Fruit fly (Drosophila melanogaster) whole organism, embryonic: ENCODE results near the gene Sec8.
A peak's percentile ranks its signal among the peaks of the same experiment; 100 is the strongest.

ENCODE experiments used
- Abd-B ChIP-seq: fragments of 200-800 bp; sonication (Bioruptor generic); optimal IDR thresholded peaks from 2 replicates; lab custom pipeline; 2018; ENCODE audit warnings: missing biosample characterization, mild to moderate bottlenecking, missing genetic modification characterization, moderate library complexity
- CG10462 ChIP-seq: fragments of 200-800 bp; sonication (Bioruptor generic); optimal IDR thresholded peaks from 2 replicates; lab custom pipeline; 2016; ENCODE audit warnings: missing biosample characterization, missing genetic modification characterization
- CG14965 ChIP-seq: fragments of 200-800 bp; sonication (Bioruptor generic); optimal IDR thresholded peaks from 2 replicates; lab custom pipeline; 2016; ENCODE audit warnings: missing biosample characterization, missing genetic modification characterization, borderline replicate concordance
- CG15073 ChIP-seq: fragments of 200-800 bp; sonication (Bioruptor generic); optimal IDR thresholded peaks from 2 replicates; lab custom pipeline; 2016; ENCODE audit warnings: missing biosample characterization, missing genetic modification characterization
- CG1602 ChIP-seq: fragments of 200-800 bp; sonication (Bioruptor generic); optimal IDR thresholded peaks from 3 replicates; lab custom pipeline; 2016; ENCODE audit warnings: missing biosample characterization, missing genetic modification characterization
- CG17186 ChIP-seq: fragments of 200-800 bp; sonication (Bioruptor generic); optimal IDR thresholded peaks from 3 replicates; lab custom pipeline; 2017; ENCODE audit warnings: missing biosample characterization, missing genetic modification reagents, missing genetic modification characterization
- CG18619 ChIP-seq: fragments of 200-800 bp; sonication (Bioruptor generic); optimal IDR thresholded peaks from 3 replicates; lab custom pipeline; 2017; ENCODE audit warnings: missing biosample characterization, mild to moderate bottlenecking, missing genetic modification characterization
- CG2889 ChIP-seq: fragments of 200-800 bp; sonication (Bioruptor generic); IDR thresholded peaks from 3 replicates; pipeline ENCODE4 v1.3.6; 2022; ENCODE audit warnings: missing biosample characterization, missing genetic modification characterization
- CG31441 ChIP-seq: fragments of 200-800 bp; sonication (Bioruptor generic); IDR thresholded peaks from 2 replicates; pipeline ENCODE4 v1.3.6; 2022; ENCODE audit warnings: missing biosample characterization, missing genetic modification characterization
- CG33213 ChIP-seq: fragments of 200-800 bp; sonication (Bioruptor generic); optimal IDR thresholded peaks from 3 replicates; lab custom pipeline; 2016; ENCODE audit warnings: missing biosample characterization, missing genetic modification characterization
- CG3847 ChIP-seq: fragments of 200-800 bp; sonication (Bioruptor generic); IDR thresholded peaks from 2 replicates; pipeline ENCODE4 v1.3.6; 2022; ENCODE audit warnings: missing biosample characterization, missing genetic modification characterization
- CG4424 ChIP-seq: fragments of 200-800 bp; sonication (Bioruptor generic); optimal IDR thresholded peaks from 3 replicates; lab custom pipeline; 2016; ENCODE audit warnings: missing biosample characterization, missing genetic modification characterization
- CG4820 ChIP-seq: fragments of 200-800 bp; sonication (Bioruptor generic); optimal IDR thresholded peaks from 3 replicates; lab custom pipeline; 2016; ENCODE audit warnings: missing biosample characterization, missing genetic modification characterization
- CG6689 ChIP-seq: fragments of 200-800 bp; sonication (Bioruptor generic); IDR thresholded peaks from 2 replicates; pipeline ENCODE4 v1.3.6; 2022; ENCODE audit warnings: missing biosample characterization, missing genetic modification characterization
- CG9437 ChIP-seq: fragments of 200-800 bp; sonication (Bioruptor generic); optimal IDR thresholded peaks from 2 replicates; lab custom pipeline; 2018; ENCODE audit warnings: missing biosample characterization, mild to moderate bottlenecking, missing genetic modification characterization
- CG9609 ChIP-seq: fragments of 200-800 bp; sonication (Bioruptor generic); optimal IDR thresholded peaks from 3 replicates; lab custom pipeline; 2016; ENCODE audit warnings: missing biosample characterization, missing genetic modification characterization
- CHES-1-like ChIP-seq: fragments of 200-800 bp; sonication (Bioruptor generic); optimal IDR thresholded peaks from 2 replicates; lab custom pipeline; 2016; ENCODE audit warnings: missing biosample characterization, missing genetic modification characterization
- Dbx ChIP-seq: fragments of 200-800 bp; sonication (Bioruptor generic); IDR thresholded peaks from 3 replicates; pipeline ENCODE4 v1.3.6; 2022; ENCODE audit warnings: missing biosample characterization, missing genetic modification characterization
- Doc2 ChIP-seq: fragments of 200-800 bp; sonication (Bioruptor generic); IDR thresholded peaks from 2 replicates; pipeline ENCODE4 v1.3.6; 2022; ENCODE audit warnings: missing biosample characterization, missing genetic modification characterization
- Doc3 ChIP-seq: fragments of 200-800 bp; sonication (Bioruptor generic); IDR thresholded peaks from 3 replicates; pipeline ENCODE4 v1.3.6; 2022; ENCODE audit warnings: missing biosample characterization, missing genetic modification characterization; ENCODE audit not compliant: partially characterized antibody
- Ets97D ChIP-seq: fragments of 200-800 bp; sonication (Bioruptor generic); optimal IDR thresholded peaks from 3 replicates; lab custom pipeline; 2016; ENCODE audit warnings: missing biosample characterization, missing genetic modification characterization
- Gsc ChIP-seq: fragments of 200-800 bp; sonication (Bioruptor generic); IDR thresholded peaks from 2 replicates; pipeline ENCODE4 v1.3.6; 2022; ENCODE audit warnings: missing biosample characterization, missing genetic modification characterization
- HLH54F ChIP-seq: fragments of 200-800 bp; sonication (Bioruptor generic); optimal IDR thresholded peaks from 3 replicates; lab custom pipeline; 2016; ENCODE audit warnings: missing biosample characterization, missing genetic modification characterization
- HLHmδ ChIP-seq: fragments of 200-800 bp; sonication (Bioruptor generic); optimal IDR thresholded peaks from 2 replicates; lab custom pipeline; 2018; ENCODE audit warnings: missing biosample characterization, mild to moderate bottlenecking, missing genetic modification characterization, moderate library complexity
- Hand ChIP-seq: fragments of 200-800 bp; sonication (Bioruptor generic); optimal IDR thresholded peaks from 2 replicates; lab custom pipeline; 2017; ENCODE audit warnings: mild to moderate bottlenecking, missing biosample characterization, missing genetic modification reagents, missing genetic modification characterization
- Jarid2 ChIP-seq: fragments of 200-800 bp; sonication (Bioruptor generic); optimal IDR thresholded peaks from 3 replicates; lab custom pipeline; 2017; ENCODE audit warnings: mild to moderate bottlenecking, missing biosample characterization, missing genetic modification reagents, missing genetic modification characterization
- Nf-YA ChIP-seq: fragments of 200-800 bp; sonication (Bioruptor generic); IDR thresholded peaks from 2 replicates; pipeline ENCODE4 v1.3.6; 2022; ENCODE audit warnings: missing biosample characterization, missing genetic modification characterization
- Trl ChIP-seq, 3 experiments: fragments of >200 bp in 2 of 3; fragments of 200-800 bp in 1 of 3; sonication (Bioruptor generic) in 1 of 3; optimal IDR thresholded peaks; 2 replicates in 1 of 3; 3 replicates in 2 of 3; lab custom pipeline; 2016 to 2017; ENCODE audit warnings: missing biosample characterization in 1 of 3, missing genetic modification characterization in 1 of 3
- Xbp1 ChIP-seq: fragments of 200-800 bp; sonication (Bioruptor generic); optimal IDR thresholded peaks from 3 replicates; lab custom pipeline; 2016; ENCODE audit warnings: missing biosample characterization, mild to moderate bottlenecking, missing genetic modification characterization
- YL-1 ChIP-seq: fragments of 200-800 bp; sonication (Bioruptor generic); optimal IDR thresholded peaks from 3 replicates; lab custom pipeline; 2017; ENCODE audit warnings: missing biosample characterization, mild to moderate bottlenecking, missing genetic modification characterization
- bigmax ChIP-seq: fragments of 200-800 bp; sonication (Bioruptor generic); optimal IDR thresholded peaks from 2 replicates; lab custom pipeline; 2018; ENCODE audit warnings: missing biosample characterization, mild to moderate bottlenecking, missing genetic modification characterization
- corto ChIP-seq: fragments of 200-800 bp; sonication (Bioruptor generic); optimal IDR thresholded peaks from 2 replicates; lab custom pipeline; 2016; ENCODE audit warnings: missing biosample characterization, mild to moderate bottlenecking, missing genetic modification characterization, moderate library complexity
- dmrt11E ChIP-seq: fragments of 200-800 bp; sonication (Bioruptor generic); optimal IDR thresholded peaks from 3 replicates; lab custom pipeline; 2018; ENCODE audit warnings: missing biosample characterization, mild to moderate bottlenecking, missing genetic modification characterization, moderate library complexity
- fd3F ChIP-seq: fragments of 200-800 bp; sonication (Bioruptor generic); optimal IDR thresholded peaks from 2 replicates; lab custom pipeline; 2018; ENCODE audit warnings: missing biosample characterization, mild to moderate bottlenecking, missing genetic modification characterization, moderate library complexity
- grn ChIP-seq: fragments of 200-800 bp; sonication (Bioruptor generic); optimal IDR thresholded peaks from 3 replicates; lab custom pipeline; 2017; ENCODE audit warnings: missing biosample characterization, missing genetic modification characterization
- her ChIP-seq: fragments of 200-800 bp; sonication (Bioruptor generic); optimal IDR thresholded peaks from 2 replicates; lab custom pipeline; 2016; ENCODE audit warnings: missing biosample characterization, missing genetic modification characterization
- insv ChIP-seq, 2 experiments: fragments of 200-800 bp; sonication (Bioruptor generic); optimal IDR thresholded peaks; 3 replicates each; lab custom pipeline; 2016 to 2018; ENCODE audit warnings: missing biosample characterization in 2 of 2, missing genetic modification characterization in 2 of 2
- lmd ChIP-seq: fragments of 200-800 bp; sonication (Bioruptor generic); IDR thresholded peaks from 2 replicates; pipeline ENCODE4 v1.3.6; 2022; ENCODE audit warnings: missing biosample characterization, missing genetic modification characterization
- lov ChIP-seq, 2 experiments: fragments of 200-800 bp in 1 of 2; fragments of >200 bp in 1 of 2; sonication (Bioruptor generic) in 1 of 2; IDR thresholded peaks in 1 of 2; optimal IDR thresholded peaks in 1 of 2; 2 replicates in 1 of 2; 3 replicates in 1 of 2; pipeline versions ENCODE4 v1.3.6 to Lab custom; 2017 to 2022; ENCODE audit warnings: missing biosample characterization in 1 of 2, missing genetic modification characterization in 1 of 2
- pzg ChIP-seq: fragments of 200-800 bp; sonication (Bioruptor generic); optimal IDR thresholded peaks from 3 replicates; lab custom pipeline; 2018; ENCODE audit warnings: missing biosample characterization, mild to moderate bottlenecking, missing genetic modification characterization, moderate library complexity
- sc ChIP-seq, 3 experiments: fragments of >200 bp in 2 of 3; fragments of 200-800 bp in 1 of 3; sonication (Bioruptor generic) in 1 of 3; optimal IDR thresholded peaks; 2 replicates in 2 of 3; 3 replicates in 1 of 3; lab custom pipeline; 2017; ENCODE audit warnings: mild to moderate bottlenecking in 1 of 3, missing biosample characterization in 1 of 3, missing genetic modification characterization in 1 of 3, missing genetic modification reagents in 1 of 3
- schlank ChIP-seq: fragments of 200-800 bp; sonication (Bioruptor generic); optimal IDR thresholded peaks from 2 replicates; lab custom pipeline; 2018; ENCODE audit warnings: missing biosample characterization, mild to moderate bottlenecking, missing genetic modification characterization
- seq ChIP-seq: fragments of 200-800 bp; sonication (Bioruptor generic); IDR thresholded peaks from 2 replicates; pipeline ENCODE4 v1.3.6; 2022; ENCODE audit warnings: missing biosample characterization, missing genetic modification characterization
- shn ChIP-seq: fragments of 200-800 bp; sonication (Bioruptor generic); optimal IDR thresholded peaks from 3 replicates; lab custom pipeline; 2016; ENCODE audit warnings: missing biosample characterization, missing genetic modification characterization
- slou ChIP-seq: fragments of 200-800 bp; sonication (Bioruptor generic); optimal IDR thresholded peaks from 3 replicates; lab custom pipeline; 2016; ENCODE audit warnings: missing biosample characterization, missing genetic modification characterization
- sug ChIP-seq: fragments of 200-800 bp; optimal IDR thresholded peaks from 2 replicates; lab custom pipeline; 2019; ENCODE audit warnings: missing biosample characterization, mild to moderate bottlenecking, missing genetic modification characterization, moderate library complexity
- tio ChIP-seq: fragments of 200-800 bp; sonication (Bioruptor generic); optimal IDR thresholded peaks from 2 replicates; lab custom pipeline; 2017; ENCODE audit warnings: missing biosample characterization, missing genetic modification characterization, inconsistent platforms
- unc-4 ChIP-seq: fragments of 200-800 bp; sonication (Bioruptor generic); IDR thresholded peaks from 2 replicates; pipeline ENCODE4 v1.3.6; 2022; ENCODE audit warnings: missing biosample characterization, missing genetic modification characterization; ENCODE audit not compliant: partially characterized antibody
- yki ChIP-seq: fragments of >200 bp; optimal IDR thresholded peaks from 3 replicates; lab custom pipeline; 2018

The Sec8 gene

DNA sequence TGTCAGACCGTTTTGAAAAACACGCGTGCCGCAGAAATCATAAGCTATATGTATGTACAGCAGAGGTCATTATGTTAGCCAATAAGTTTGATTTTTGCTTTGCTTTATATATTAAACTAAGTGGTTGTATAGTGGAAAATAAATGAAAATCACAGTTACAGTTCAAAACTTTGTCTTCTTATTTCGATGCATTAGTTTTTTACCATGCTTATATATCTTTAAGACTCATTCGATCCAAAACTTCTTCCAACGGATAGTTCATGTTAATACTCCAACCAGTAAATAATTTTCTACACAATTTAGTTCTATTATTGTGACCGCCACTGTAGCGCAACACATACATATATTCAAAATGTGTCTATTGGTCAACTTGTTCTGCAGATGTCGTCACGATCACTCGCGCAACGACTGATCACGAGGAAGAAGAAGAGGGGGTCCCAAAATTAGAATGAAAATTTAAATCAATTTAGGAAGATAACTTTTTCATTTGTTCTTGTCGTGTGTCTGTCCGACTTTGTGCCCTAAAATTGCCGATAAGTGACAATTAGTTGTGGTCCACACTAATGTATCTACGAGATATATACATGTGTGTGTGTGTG is 53.2 kb downstream of the Sec8 start (continued):
- no peak for TF ChIP-seq corto (GFP tag; lab: Kevin White, UChicago)
- TF ChIP-seq CG33213 (GFP tag; lab: Kevin White, UChicago), result no peak
- TF ChIP-seq CG31441 (GFP tag; lab: Robert Waterston, UW), result peak; percentile 82
- no peak for TF ChIP-seq HLHmδ (GFP tag; lab: Kevin White, UChicago)
- TF ChIP-seq her (GFP tag; lab: Kevin White, UChicago), result no peak
- peak; percentile 37 for TF ChIP-seq Hand (GFP tag; lab: Kevin White, UChicago)
- no peak for TF ChIP-seq insv (GFP tag; optimal IDR thresholded peaks at IDR 0.05; lab: Kevin White, UChicago)
- TF ChIP-seq Doc3 (GFP tag; lab: Robert Waterston, UW), result no peak
- TF ChIP-seq tio (GFP tag; lab: Kevin White, UChicago), result peak; percentile 70
- peak; percentile 59 for TF ChIP-seq CG9437 (GFP tag; lab: Kevin White, UChicago)
- TF ChIP-seq CG14965 (GFP tag; lab: Kevin White, UChicago), result no peak
- TF ChIP-seq Trl (optimal IDR thresholded peaks at IDR 0.05; lab: Kevin White, UChicago), result no peak
- peak; percentile 42 for TF ChIP-seq Trl (GFP tag; optimal IDR thresholded peaks at IDR 0.05; lab: Kevin White, UChicago)
- no peak for TF ChIP-seq Ets97D (GFP tag; lab: Kevin White, UChicago)
- no peak for TF ChIP-seq sc (optimal IDR thresholded peaks at IDR 0.05; lab: Kevin White, UChicago)
- peak; percentile 46 for TF ChIP-seq sc (GFP tag; optimal IDR thresholded peaks at IDR 0.05; lab: Kevin White, UChicago)
- TF ChIP-seq lmd, result peak; percentile 73
- TF ChIP-seq schlank (tag; lab: Kevin White, UChicago), result peak; percentile 21
- peak; percentile 53 for TF ChIP-seq fd3F (GFP tag; lab: Kevin White, UChicago)
- TF ChIP-seq shn (GFP tag; lab: Kevin White, UChicago), result peak; percentile 11
- TF ChIP-seq CG15073 (GFP tag; lab: Kevin White, UChicago), result no peak
- TF ChIP-seq CG6689 (GFP tag; lab: Robert Waterston, UW), result peak; percentile 63; the same call in 1 of the 2 replicates
- peak; percentile 56 for TF ChIP-seq Xbp1 (GFP tag; lab: Kevin White, UChicago)
- TF ChIP-seq CG9609 (GFP tag; lab: Kevin White, UChicago), result peak; percentile 1
- peak; percentile 5 for TF ChIP-seq CG4820 (GFP tag; lab: Kevin White, UChicago)
- TF ChIP-seq Abd-B (GFP tag; lab: Kevin White, UChicago), result peak; percentile 51
- no peak for TF ChIP-seq lov (optimal IDR thresholded peaks at IDR 0.05; lab: Kevin White, UChicago)
- no peak for TF ChIP-seq lov (GFP tag; IDR thresholded peaks at IDR 0.05; lab: Robert Waterston, UW)
- no peak for TF ChIP-seq unc-4 (GFP tag; lab: Robert Waterston, UW)
- TF ChIP-seq Gsc (GFP tag; lab: Robert Waterston, UW), result no peak
- no peak for TF ChIP-seq dmrt11E (tag; lab: Kevin White, UChicago)
- no peak for TF ChIP-seq YL-1 (GFP tag; lab: Kevin White, UChicago)
- no peak for TF ChIP-seq yki (lab: Kevin White, UChicago)
- 0 out of 3 replicates have a peak, but pooled peaks have one; percentile 42 for TF ChIP-seq Dbx
- TF ChIP-seq pzg (GFP tag; lab: Kevin White, UChicago), result no peak
- TF ChIP-seq CG1602 (GFP tag; lab: Kevin White, UChicago), result peak; percentile 38
- TF ChIP-seq CHES-1-like (GFP tag; lab: Kevin White, UChicago), result peak; percentile 26
- TF ChIP-seq CG2889 (GFP tag; lab: Robert Waterston, UW), result no peak
- TF ChIP-seq Doc2 (GFP tag; lab: Robert Waterston, UW), result no peak
- TF ChIP-seq CG4424 (GFP tag; lab: Kevin White, UChicago), result peak; percentile 64
- TF ChIP-seq Jarid2, result no peak
- TF ChIP-seq HLH54F, result peak; percentile 8
- TF ChIP-seq slou, result peak; percentile 15
- TF ChIP-seq seq (GFP tag; lab: Robert Waterston, UW), result no peak
- TF ChIP-seq CG3847, result peak; percentile 27; the same call in 1 of the 2 replicates
- TF ChIP-seq sug, result no peak
- peak; percentile 59 for TF ChIP-seq CG18619 (GFP tag; lab: Kevin White, UChicago)
- TF ChIP-seq Nf-YA (GFP tag; lab: Robert Waterston, UW), result peak; percentile 30; the same call in 1 of the 2 replicates
- no peak for TF ChIP-seq CG17186 (GFP tag; lab: Kevin White, UChicago)
- no peak for TF ChIP-seq grn
- no peak for TF ChIP-seq CG10462
- no peak for TF ChIP-seq bigmax
